Worm (Caenorhabditis elegans): Measurements from ENCODE around the gene osm-12.
"Not testable (repeated sequence)": the region's sequence is repeated elsewhere in the genome, so short reads cannot be mapped to it uniquely, and the experiment has no call there.

The osm-12 gene

DNA sequence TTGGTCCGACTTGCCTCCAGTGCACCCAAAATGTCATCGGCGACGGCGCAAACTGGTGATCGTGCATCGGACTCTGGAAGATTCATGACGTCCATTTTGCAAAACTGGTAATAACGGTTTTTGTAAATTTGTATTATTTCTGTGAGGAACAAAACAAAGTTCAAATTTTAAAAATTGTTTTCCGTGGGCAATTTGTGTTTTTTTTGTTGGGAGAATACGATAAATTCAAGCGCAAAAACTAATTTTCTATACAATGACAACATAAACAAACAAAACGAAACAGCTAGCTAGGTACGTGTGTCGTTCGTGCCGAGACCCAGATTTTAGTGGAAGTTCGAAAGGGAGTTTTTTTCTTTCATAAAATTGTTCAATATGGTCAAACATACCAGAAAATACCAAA, 19.4 kb downstream of the osm-12 start, which contains the start of gene Y75B8A.10:
Gene Y75B8A.10 (minus strand): TSS at position 101 of the 400 bp plus-strand sequence.
- TF ChIP-seq ceh-32 (tag; optimal IDR thresholded peaks at IDR 0.05; ENCODE audit: poor library complexity), result no peak
- TF ChIP-seq ZK337.2 (GFP tag; IDR thresholded peaks at IDR 0.05), result no peak
- no peak for TF ChIP-seq F10B5.3 (tag; optimal IDR thresholded peaks at IDR 0.05)
- TF ChIP-seq F26F4.8 (GFP tag; conservative IDR thresholded peaks at IDR 0.05), result no peak
- no peak for TF ChIP-seq mxl-3 (GFP tag; optimal IDR thresholded peaks at IDR 0.05)
- no peak for TF ChIP-seq ces-1 (GFP tag; optimal IDR thresholded peaks at IDR 0.05)
- no peak for TF ChIP-seq hif-1 (tag; optimal IDR thresholded peaks at IDR 0.05)
- TF ChIP-seq hmg-1.1 (GFP tag; IDR thresholded peaks at IDR 0.05), result no peak
- no peak for TF ChIP-seq duxl-1 (tag; optimal IDR thresholded peaks at IDR 0.05; ENCODE audit: poor library complexity)
- no peak for TF ChIP-seq R02D3.7 (tag; optimal IDR thresholded peaks at IDR 0.05)
- no peak for TF ChIP-seq zip-2 (tag; optimal IDR thresholded peaks at IDR 0.05)

DNA sequence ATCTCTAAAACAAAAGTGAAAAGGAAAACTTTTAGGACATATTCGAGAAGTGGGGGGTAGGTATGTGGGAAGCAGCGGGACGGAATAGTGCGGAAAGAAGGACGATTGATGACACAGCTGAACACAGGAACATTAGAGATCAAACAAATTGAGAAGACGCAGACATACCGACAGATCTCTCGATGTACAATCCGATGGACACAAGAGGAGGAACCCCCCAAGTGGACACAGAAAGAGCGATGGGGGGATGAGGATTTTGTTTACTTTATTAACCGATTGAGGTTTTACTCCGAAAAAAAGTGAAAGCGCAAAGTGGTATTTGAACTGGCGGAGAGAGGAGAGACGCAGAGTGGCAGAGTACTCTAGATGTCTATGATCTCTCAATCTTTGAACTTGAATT, 24.2 kb downstream of the osm-12 start:
- 0 out of 2 replicates have a peak, but pooled peaks have one; percentile 27 for TF ChIP-seq hmg-1.1 (GFP tag; IDR thresholded peaks at IDR 0.05)
- peak; percentile 77 for TF ChIP-seq nhr-25 (tag; optimal IDR thresholded peaks at IDR 0.05; ENCODE audit: borderline replicate concordance, insufficient read depth)
- no peak for TF ChIP-seq zip-11 (GFP tag; IDR thresholded peaks at IDR 0.05)
- TF ChIP-seq nhr-10 (tag; optimal IDR thresholded peaks at IDR 0.05), result no peak
- TF ChIP-seq nhr-111 (GFP tag; optimal IDR thresholded peaks at IDR 0.05), result no peak
- TF ChIP-seq pha-4 (GFP tag; IDR thresholded peaks at IDR 0.05), result no peak
- no peak for TF ChIP-seq pha-4 (tag; optimal IDR thresholded peaks at IDR 0.05)
- TF ChIP-seq mdl-1 (tag; optimal IDR thresholded peaks at IDR 0.05), result peak in 1 of 2 experiments; percentile 1
- no peak for TF ChIP-seq arid-1 (GFP tag; conservative IDR thresholded peaks at IDR 0.05)
- TF ChIP-seq dpl-1 (GFP tag; optimal IDR thresholded peaks at IDR 0.05), result no peak
- peak; percentile 8 for TF ChIP-seq hlh-11 (tag; optimal IDR thresholded peaks at IDR 0.05)
- TF ChIP-seq nhr-28 (tag; optimal IDR thresholded peaks at IDR 0.05), result peak; percentile 17
- no peak for TF ChIP-seq mes-2 (tag; optimal IDR thresholded peaks at IDR 0.05; ENCODE audit: poor library complexity, severe bottlenecking)

DNA sequence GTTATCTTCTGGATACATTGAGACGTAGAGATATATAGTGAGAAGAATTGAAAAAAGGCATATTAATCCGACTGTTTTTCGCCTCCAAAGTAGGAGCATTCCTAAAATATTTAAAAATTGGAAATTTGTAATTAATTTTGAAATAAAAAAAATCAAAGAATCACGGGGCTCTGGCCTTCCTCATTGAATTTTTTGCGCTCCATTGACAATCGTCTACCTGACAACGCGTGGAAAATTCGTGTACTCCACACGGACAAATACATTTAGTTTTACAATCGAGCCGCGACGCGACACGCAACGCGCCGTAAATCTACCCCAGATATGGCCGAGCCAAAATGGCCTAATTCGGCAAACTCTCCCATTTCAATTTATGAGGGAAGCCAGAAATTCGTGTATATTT, 25.2 kb downstream of the osm-12 start, which contains the start of gene gly-11:
Gene gly-11 (minus strand): TSS at position 101 of the 400 bp plus-strand sequence.
- not testable (repeated sequence) for TF ChIP-seq nhr-11 (tag; optimal IDR thresholded peaks at IDR 0.05); ces-1 (GFP tag; optimal IDR thresholded peaks at IDR 0.05); spr-1 (tag; optimal IDR thresholded peaks at IDR 0.05)

DNA sequence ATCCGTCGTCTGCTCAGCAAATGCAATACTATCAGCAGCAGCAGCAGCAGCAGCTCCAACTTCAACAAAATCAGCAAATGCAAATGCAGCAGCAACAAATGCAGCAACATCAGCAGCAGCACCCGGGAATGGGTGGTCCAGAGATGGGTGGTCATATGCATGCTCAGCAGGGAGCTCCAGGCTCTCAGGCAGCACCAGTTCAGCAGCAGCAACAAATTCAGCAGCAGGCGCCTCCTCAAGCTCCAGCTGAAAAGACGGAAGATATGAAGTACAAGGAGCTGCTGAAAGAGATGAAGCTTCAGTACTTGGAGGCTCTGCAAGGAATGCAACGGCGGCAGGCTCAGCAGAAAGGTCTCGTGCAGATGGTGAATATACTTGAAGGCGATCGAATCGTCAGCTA, 35.3 kb downstream of the osm-12 start:
- TF ChIP-seq aly-2 (tag; optimal IDR thresholded peaks at IDR 0.05), result no peak
- peak; percentile 73 for TF ChIP-seq set-16 (GFP tag; IDR thresholded peaks at IDR 0.05)

DNA sequence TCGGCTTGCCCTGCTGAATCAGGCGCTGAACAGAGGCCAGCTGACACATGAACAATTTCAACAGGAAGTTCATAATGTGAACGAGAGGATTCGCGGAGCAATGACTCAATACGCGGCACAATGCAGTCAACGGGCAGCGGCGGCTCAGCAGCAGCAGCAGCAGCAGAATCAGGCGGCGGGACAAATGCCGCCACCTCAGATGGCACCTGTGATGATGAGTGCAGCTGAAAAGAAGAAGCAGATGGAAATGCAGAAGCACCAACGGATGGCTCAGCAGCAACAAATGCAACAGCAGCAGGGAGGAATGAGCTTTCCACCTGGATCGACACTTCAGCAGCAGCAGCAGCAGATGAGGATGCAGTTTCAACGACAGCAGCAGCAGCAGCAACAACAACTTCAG, 37.0 kb downstream of the osm-12 start:
- TF ChIP-seq sdz-12 (GFP tag; optimal IDR thresholded peaks at IDR 0.05), result peak; percentile 14
- TF ChIP-seq ZK546.5 (tag; optimal IDR thresholded peaks at IDR 0.05), result no peak
- no peak for TF ChIP-seq ctbp-1 (GFP tag; IDR thresholded peaks at IDR 0.05)
- no peak for TF ChIP-seq ZK337.2 (GFP tag; IDR thresholded peaks at IDR 0.05)
- TF ChIP-seq set-16 (GFP tag; IDR thresholded peaks at IDR 0.05), result peak; percentile 84
- TF ChIP-seq lim-7 (GFP tag; IDR thresholded peaks at IDR 0.05), result no peak
- TF ChIP-seq mxl-2 (GFP tag; conservative IDR thresholded peaks at IDR 0.05), result no peak
